Fruit fly (Drosophila melanogaster): Measurements from ENCODE around the gene CG6845.

- TF ChIP-seq psq (optimal IDR thresholded peaks at IDR 0.05), result no peak
- TF ChIP-seq CG8478 (optimal IDR thresholded peaks at IDR 0.05), result no peak
- no peak for TF ChIP-seq EcR (GFP tag; optimal IDR thresholded peaks at IDR 0.05)
- TF ChIP-seq Dll (optimal IDR thresholded peaks at IDR 0.05), result no peak
Measured at dm6 chr3L:178913-179488, 32.8 kb downstream of the CG6845 start, which contains the start of gene Vdup1.

Data from whole organism.